Fruit fly (Drosophila melanogaster) whole organism, adult: ENCODE measurements around the gene CG31104.

ENCODE experiments used
- CG11617 ChIP-seq: fragments of 200-800 bp; sonication (Bioruptor generic); optimal IDR thresholded peaks from 2 replicates; lab custom pipeline; 2017; ENCODE audit warnings: mild to moderate bottlenecking, missing biosample characterization, missing genetic modification reagents, missing genetic modification characterization
- CG12768 ChIP-seq: fragments of 200-800 bp; sonication (Bioruptor generic); optimal IDR thresholded peaks from 2 replicates; lab custom pipeline; 2017; ENCODE audit warnings: missing biosample characterization, missing genetic modification characterization, mild to moderate bottlenecking, moderate library complexity, missing genetic modification reagents
- CG14711 ChIP-seq: fragments of 200-800 bp; sonication (Bioruptor generic); optimal IDR thresholded peaks from 2 replicates; lab custom pipeline; 2018; ENCODE audit warnings: missing biosample characterization, mild to moderate bottlenecking, missing genetic modification characterization, moderate library complexity
- CG1620 ChIP-seq: fragments of 200-800 bp; sonication (Bioruptor generic); optimal IDR thresholded peaks from 2 replicates; lab custom pipeline; 2016; ENCODE audit warnings: missing biosample characterization, missing genetic modification characterization
- CG33017 ChIP-seq: fragments of 200-800 bp; sonication (Bioruptor generic); optimal IDR thresholded peaks from 2 replicates; lab custom pipeline; 2018; ENCODE audit warnings: missing biosample characterization, mild to moderate bottlenecking, missing genetic modification characterization, moderate library complexity
- CG5204 ChIP-seq: fragments of 200-800 bp; sonication (Bioruptor generic); optimal IDR thresholded peaks from 2 replicates; lab custom pipeline; 2016; ENCODE audit warnings: missing biosample characterization, missing genetic modification characterization
- CG7045 ChIP-seq: fragments of 200-800 bp; sonication (Bioruptor generic); optimal IDR thresholded peaks from 2 replicates; lab custom pipeline; 2017; ENCODE audit warnings: missing biosample characterization, mild to moderate bottlenecking, missing genetic modification characterization
- CG7101 ChIP-seq: fragments of 200-800 bp; sonication (Bioruptor generic); optimal IDR thresholded peaks from 2 replicates; lab custom pipeline; 2018; ENCODE audit warnings: missing biosample characterization, mild to moderate bottlenecking, missing genetic modification characterization, moderate library complexity
- Clk ChIP-seq: fragments of 200-800 bp; sonication (Bioruptor generic); optimal IDR thresholded peaks from 2 replicates; lab custom pipeline; 2017; ENCODE audit warnings: missing biosample characterization, missing genetic modification characterization
- Crg-1 ChIP-seq: fragments of 200-800 bp; sonication (Bioruptor generic); optimal IDR thresholded peaks from 2 replicates; lab custom pipeline; 2016; ENCODE audit warnings: missing biosample characterization, missing genetic modification characterization
- Hr96 ChIP-seq: fragments of 200-800 bp; sonication (Bioruptor generic); optimal IDR thresholded peaks from 2 replicates; lab custom pipeline; 2016; ENCODE audit warnings: missing biosample characterization, missing genetic modification characterization
- Mnt ChIP-seq: fragments of 200-800 bp; sonication (Bioruptor generic); optimal IDR thresholded peaks from 2 replicates; lab custom pipeline; 2016; ENCODE audit warnings: missing biosample characterization, mild to moderate bottlenecking, missing genetic modification characterization
- bab1 ChIP-seq: fragments of 200-800 bp; sonication (Bioruptor generic); optimal IDR thresholded peaks from 3 replicates; lab custom pipeline; 2019; ENCODE audit warnings: missing biosample characterization, mild to moderate bottlenecking, missing genetic modification characterization, moderate library complexity
- cic ChIP-seq: fragments of 200-800 bp; sonication (Bioruptor generic); optimal IDR thresholded peaks from 2 replicates; lab custom pipeline; 2017; ENCODE audit warnings: missing biosample characterization, mild to moderate bottlenecking, missing genetic modification characterization, moderate library complexity
- cnc ChIP-seq, 2 experiments: fragments of >200 bp; optimal IDR thresholded peaks; 2 replicates each; lab custom pipeline; 2017
- kay ChIP-seq: fragments of 200-800 bp; sonication (Bioruptor generic); peaks from one replicate; lab custom pipeline; 2016; ENCODE audit warnings: missing biosample characterization, missing genetic modification characterization, borderline replicate concordance
- ovo ChIP-seq: fragments of 200-800 bp; sonication (Bioruptor generic); optimal IDR thresholded peaks from 2 replicates; lab custom pipeline; 2016; ENCODE audit warnings: missing biosample characterization, missing genetic modification characterization
- pad ChIP-seq: fragments of 200-800 bp; sonication (Bioruptor generic); optimal IDR thresholded peaks from 3 replicates; lab custom pipeline; 2017; ENCODE audit warnings: missing biosample characterization, missing genetic modification characterization, mild to moderate bottlenecking, moderate library complexity, missing genetic modification reagents
- tj ChIP-seq: fragments of 200-800 bp; sonication (Bioruptor generic); optimal IDR thresholded peaks from 3 replicates; lab custom pipeline; 2017; ENCODE audit warnings: missing biosample characterization, mild to moderate bottlenecking, missing genetic modification characterization, moderate library complexity
- toe ChIP-seq: fragments of 200-800 bp; sonication (Bioruptor generic); optimal IDR thresholded peaks from 2 replicates; lab custom pipeline; 2016; ENCODE audit warnings: missing biosample characterization, missing genetic modification characterization

CG31104 gene

dm6 chr3R:25283209-25283670 is 2.0 kb upstream of the CG31104 start, which contains the start of gene CG31300:
TSS of gene CG31300 (plus strand) at chr3R:25283620.
- TF ChIP-seq Mnt (GFP tag; lab: Kevin White, UChicago), result no peak
- no peak for TF ChIP-seq Hr96 (GFP tag; lab: Kevin White, UChicago)
- no peak for TF ChIP-seq CG7045 (GFP tag; lab: Kevin White, UChicago)
- peak; percentile 65 for TF ChIP-seq cic (GFP tag; lab: Kevin White, UChicago)
- TF ChIP-seq ovo (GFP tag; lab: Kevin White, UChicago), result no peak
- no peak for TF ChIP-seq bab1 (GFP tag; lab: Kevin White, UChicago)
- no peak for TF ChIP-seq Crg-1
- no peak for TF ChIP-seq CG5204 (GFP tag; lab: Kevin White, UChicago)
- no peak for TF ChIP-seq toe (GFP tag; lab: Kevin White, UChicago)
- TF ChIP-seq CG12768 (GFP tag; lab: Kevin White, UChicago), result peak; percentile 3
- TF ChIP-seq CG14711 (tag; lab: Kevin White, UChicago), result peak; percentile 33
- no peak for TF ChIP-seq tj (GFP tag; lab: Kevin White, UChicago)
- TF ChIP-seq cnc (optimal IDR thresholded peaks at IDR 0.05; lab: Kevin White, UChicago), result no peak
- TF ChIP-seq CG11617 (GFP tag; lab: Kevin White, UChicago), result no peak
- TF ChIP-seq CG7101, result peak; percentile 14
- TF ChIP-seq CG1620 (GFP tag; lab: Kevin White, UChicago), result no peak

dm6 chr3R:25287128-25287527 is 1.9 kb downstream of the CG31104 start, which contains the start of gene CG13658:
TSS of gene CG13658 (plus strand) at chr3R:25287474.
- TF ChIP-seq cnc (optimal IDR thresholded peaks at IDR 0.05; lab: Kevin White, UChicago) (peak in 1 of 2 experiments; percentile 81), CG11617 (GFP tag; lab: Kevin White, UChicago) (no peak), CG33017 (tag; lab: Kevin White, UChicago) (no peak), CG1620 (GFP tag; lab: Kevin White, UChicago) (no peak), pad (GFP tag; lab: Kevin White, UChicago) (no peak), CG7045 (GFP tag; lab: Kevin White, UChicago) (no peak), Clk (GFP tag; lab: Kevin White, UChicago) (no peak), Crg-1 (no peak), toe (GFP tag; lab: Kevin White, UChicago) (no peak), CG12768 (GFP tag; lab: Kevin White, UChicago) (peak; percentile 13), kay (GFP tag; lab: Kevin White, UChicago) (peak; percentile 90), bab1 (GFP tag; lab: Kevin White, UChicago) (peak; percentile 14), Mnt (GFP tag; lab: Kevin White, UChicago) (no peak), CG7101 (no peak), cic (GFP tag; lab: Kevin White, UChicago) (peak; percentile 59), tj (GFP tag; lab: Kevin White, UChicago) (no peak), ovo (GFP tag; lab: Kevin White, UChicago) (no peak), CG5204 (GFP tag; lab: Kevin White, UChicago) (no peak), CG14711 (tag; lab: Kevin White, UChicago) (no peak)

dm6 chr3R:25289589-25289988 is 4.3 kb downstream of the CG31104 start, which contains the start of gene CG11893:
TSS of gene CG11893 (plus strand) at chr3R:25289889.
- TF ChIP-seq CG1620 (GFP tag; lab: Kevin White, UChicago) (no peak), Crg-1 (no peak), Mnt (GFP tag; lab: Kevin White, UChicago) (no peak), kay (GFP tag; lab: Kevin White, UChicago) (peak; percentile 37), bab1 (GFP tag; lab: Kevin White, UChicago) (no peak)

- TF ChIP-seq CG5204 (GFP tag; lab: Kevin White, UChicago), result no peak
- peak; percentile 84 for TF ChIP-seq bab1 (GFP tag; lab: Kevin White, UChicago)
- TF ChIP-seq CG7045 (GFP tag; lab: Kevin White, UChicago), result peak; percentile 62
- TF ChIP-seq Mnt (GFP tag; lab: Kevin White, UChicago), result peak; percentile 90
- TF ChIP-seq ovo (GFP tag; lab: Kevin White, UChicago), result peak; percentile 41
- peak; percentile 92 for TF ChIP-seq cic (GFP tag; lab: Kevin White, UChicago)
- TF ChIP-seq tj (GFP tag; lab: Kevin White, UChicago), result peak; percentile 18
- TF ChIP-seq toe (GFP tag; lab: Kevin White, UChicago), result peak; percentile 41
- peak; percentile 83 for TF ChIP-seq CG33017 (tag; lab: Kevin White, UChicago)
- TF ChIP-seq CG11617 (GFP tag; lab: Kevin White, UChicago), result peak; percentile 53
- no peak for TF ChIP-seq CG1620 (GFP tag; lab: Kevin White, UChicago)
- TF ChIP-seq pad (GFP tag; lab: Kevin White, UChicago), result peak; percentile 35
- TF ChIP-seq Crg-1, result no peak
- peak; percentile 89 for TF ChIP-seq kay (GFP tag; lab: Kevin White, UChicago)
- peak; percentile 29 for TF ChIP-seq CG14711 (tag; lab: Kevin White, UChicago)
- peak; percentile 80 for TF ChIP-seq CG12768 (GFP tag; lab: Kevin White, UChicago)
- TF ChIP-seq Hr96 (GFP tag; lab: Kevin White, UChicago), result no peak
- TF ChIP-seq CG7101, result peak; percentile 60
- peak in 1 of 2 experiments; percentile 57 for TF ChIP-seq cnc (optimal IDR thresholded peaks at IDR 0.05; lab: Kevin White, UChicago)
- TF ChIP-seq Clk (GFP tag; lab: Kevin White, UChicago), result no peak
Measured at dm6 chr3R:25292864-25293284, 7.6 kb downstream of the CG31104 start, which contains the start of gene CG31098. TSS of gene CG31098 (minus strand) at chr3R:25292977.

- TF ChIP-seq Hr96 (GFP tag; lab: Kevin White, UChicago), result peak; percentile 73
- no peak for TF ChIP-seq tj (GFP tag; lab: Kevin White, UChicago)
- TF ChIP-seq cnc (optimal IDR thresholded peaks at IDR 0.05; lab: Kevin White, UChicago), result no peak
- no peak for TF ChIP-seq CG1620 (GFP tag; lab: Kevin White, UChicago)
- TF ChIP-seq Mnt (GFP tag; lab: Kevin White, UChicago), result peak; percentile 85
- TF ChIP-seq bab1 (GFP tag; lab: Kevin White, UChicago), result no peak
- TF ChIP-seq CG33017 (tag; lab: Kevin White, UChicago), result peak; percentile 53
- no peak for TF ChIP-seq Crg-1
- TF ChIP-seq kay (GFP tag; lab: Kevin White, UChicago), result peak; percentile 75
- no peak for TF ChIP-seq ovo (GFP tag; lab: Kevin White, UChicago)
- no peak for TF ChIP-seq Clk (GFP tag; lab: Kevin White, UChicago)
- TF ChIP-seq cic (GFP tag; lab: Kevin White, UChicago), result peak; percentile 91
- TF ChIP-seq toe (GFP tag; lab: Kevin White, UChicago), result peak; percentile 31
- TF ChIP-seq CG7045 (GFP tag; lab: Kevin White, UChicago), result no peak
- no peak for TF ChIP-seq CG7101
- TF ChIP-seq CG5204 (GFP tag; lab: Kevin White, UChicago), result no peak
- TF ChIP-seq CG12768 (GFP tag; lab: Kevin White, UChicago), result peak; percentile 52
Measured at dm6 chr3R:25295320-25296020, 10.2 kb downstream of the CG31104 start, which contains the start of gene CG31102. TSS of gene CG31102 (minus strand) at chr3R:25295594.
